Worm (Caenorhabditis elegans) whole organism, L4/young adult: ENCODE results near the gene lact-2.

Experiments
- W03F9.2 ChIP-seq: fragments of 150-350 bp; optimal IDR thresholded peaks from 2 replicates; lab custom pipeline; 2014; ENCODE audit warnings: missing biosample characterization, missing genetic modification characterization
- dao-5 ChIP-seq: sonication (generic microtip); optimal IDR thresholded peaks from 2 replicates; lab custom pipeline; 2016; ENCODE audit warnings: missing genotype, missing genetic modification characterization, moderate library complexity, missing compliant biosample characterization

DNA sequence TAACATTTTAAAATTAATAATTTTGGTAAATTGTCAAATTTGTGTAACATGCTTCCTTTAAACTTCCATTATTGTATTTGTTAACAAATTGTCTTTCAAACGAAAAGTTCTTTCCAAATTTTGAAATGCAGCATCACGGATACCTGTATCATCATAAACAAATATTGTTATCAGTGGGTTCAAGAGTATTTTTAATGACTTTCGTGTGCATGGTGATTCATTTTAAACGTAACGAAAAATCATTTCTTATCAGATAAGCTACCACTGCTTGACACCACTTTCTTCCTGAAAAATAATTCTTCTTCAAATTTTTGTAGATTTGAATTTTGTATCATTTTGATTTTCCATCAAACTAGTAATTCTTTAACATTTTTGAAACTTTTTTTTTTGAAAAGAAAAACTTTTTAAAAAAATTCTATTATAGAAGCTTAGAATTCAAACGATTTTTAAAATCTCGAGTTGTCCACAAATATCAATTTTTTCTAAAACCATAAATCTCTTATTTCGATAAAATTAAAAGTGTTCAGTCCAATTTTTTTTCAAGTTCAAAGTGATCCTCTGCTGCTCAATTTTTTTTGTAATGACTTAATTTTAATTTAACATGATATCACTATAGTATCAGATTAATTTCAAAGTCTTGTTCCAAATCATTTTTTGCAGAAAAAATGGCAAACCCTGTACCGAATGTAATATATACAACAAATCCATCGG lies 39.8 kb downstream of the lact-2 start, which contains the start of gene F27E5.9:
- TF ChIP-seq W03F9.2 (tag; lab: Kevin White, UChicago) (no peak), dao-5 (tag; lab: Kevin White, UChicago) (no peak)
